Worm (Caenorhabditis elegans) whole organism, L1 larva: ENCODE results near the gene atf-4.
A peak's percentile ranks its signal among the peaks of the same experiment; 100 is the strongest.

ENCODE experiments used
- C04F5.9 ChIP-seq: sonication (generic microtip); optimal IDR thresholded peaks from 2 replicates; lab custom pipeline; 2016; ENCODE audit warnings: missing genetic modification characterization, missing compliant biosample characterization
- C34B4.2 ChIP-seq: sonication (generic microtip); optimal IDR thresholded peaks from 2 replicates; lab custom pipeline; 2017; ENCODE audit warnings: mild to moderate bottlenecking, missing genetic modification characterization, missing compliant biosample characterization
- F16B12.6 ChIP-seq: fragments of 150-350 bp; optimal IDR thresholded peaks from 2 replicates; lab custom pipeline; 2014; ENCODE audit warnings: missing biosample characterization, missing genetic modification characterization
- aha-1 ChIP-seq: fragments of 150-350 bp; optimal IDR thresholded peaks from 2 replicates; lab custom pipeline; 2014; ENCODE audit warnings: missing biosample characterization, missing genetic modification characterization
- ceh-8 ChIP-seq: fragments of 200-800 bp; sonication (Bioruptor generic); optimal IDR thresholded peaks from 2 replicates; lab custom pipeline; 2018; ENCODE audit warnings: mild to moderate bottlenecking, missing genetic modification characterization, moderate library complexity, missing compliant biosample characterization
- ceh-88 ChIP-seq: fragments of 200-800 bp; sonication (Bioruptor generic); IDR thresholded peaks from 2 replicates; pipeline ENCODE4 v1.3.6; 2022; ENCODE audit warnings: missing genetic modification characterization, missing compliant biosample characterization
- ceh-90 ChIP-seq: sonication (generic microtip); optimal IDR thresholded peaks from 2 replicates; lab custom pipeline; 2016; ENCODE audit warnings: missing genetic modification characterization, missing compliant biosample characterization
- dpl-1 ChIP-seq, 3 experiments: fragments of 150-350 bp in 2 of 3; sonication (generic microtip) in 1 of 3; optimal IDR thresholded peaks; 2 replicates each; lab custom pipeline; 2014 to 2017; ENCODE audit warnings: missing biosample characterization in 3 of 3, missing genetic modification characterization in 3 of 3, missing genetic modification reagents in 3 of 3
- efl-1 ChIP-seq, 4 experiments: fragments of 150-350 bp; optimal IDR thresholded peaks in 3 of 4; peaks in 1 of 4; 1 replicate in 1 of 4; 2 replicates in 3 of 4; lab custom pipeline; 2014; ENCODE audit warnings: missing biosample characterization in 2 of 4, missing genetic modification characterization in 2 of 4, missing genetic modification reagents in 2 of 4
- efl-3 ChIP-seq: fragments of 200-800 bp; sonication (Bioruptor generic); optimal IDR thresholded peaks from 2 replicates; lab custom pipeline; 2018; ENCODE audit warnings: mild to moderate bottlenecking, missing genetic modification characterization, missing compliant biosample characterization
- egl-13 ChIP-seq: sonication (generic microtip); optimal IDR thresholded peaks from 2 replicates; lab custom pipeline; 2016; ENCODE audit warnings: missing genotype, missing genetic modification reagents, missing genetic modification characterization, missing compliant biosample characterization
- egl-27 ChIP-seq, 2 experiments: fragments of 150-350 bp in 1 of 2; sonication (generic microtip); optimal IDR thresholded peaks; 3 replicates each; lab custom pipeline; 2017 to 2018; ENCODE audit warnings: missing biosample characterization in 2 of 2, missing genetic modification characterization in 2 of 2, missing genetic modification reagents in 2 of 2
- elt-2 ChIP-seq: sonication (generic microtip); optimal IDR thresholded peaks from 2 replicates; lab custom pipeline; 2016; ENCODE audit warnings: missing genetic modification characterization, mild to moderate bottlenecking, inconsistent platforms, missing compliant biosample characterization, missing genetic modification reagents
- ets-5 ChIP-seq: fragments of 200-800 bp; sonication (Bioruptor generic); IDR thresholded peaks from 2 replicates; pipeline ENCODE4 v1.3.6; 2022; ENCODE audit warnings: missing genetic modification characterization, missing compliant biosample characterization
- fkh-10 ChIP-seq: sonication (generic microtip); optimal IDR thresholded peaks from 2 replicates; lab custom pipeline; 2017; ENCODE audit warnings: missing biosample characterization, missing genetic modification reagents, missing genetic modification characterization
- fkh-4 ChIP-seq: sonication (generic microtip); optimal IDR thresholded peaks from 2 replicates; lab custom pipeline; 2016; ENCODE audit warnings: missing compliant biosample characterization, missing genetic modification characterization, borderline replicate concordance
- fkh-8 ChIP-seq: sonication (generic microtip); optimal IDR thresholded peaks from 2 replicates; lab custom pipeline; 2016; ENCODE audit warnings: mild to moderate bottlenecking, missing genetic modification characterization, missing compliant biosample characterization
- hlh-17 ChIP-seq: fragments of 200-800 bp; sonication (Bioruptor generic); optimal IDR thresholded peaks from 2 replicates; lab custom pipeline; 2018; ENCODE audit warnings: missing genetic modification characterization, mild to moderate bottlenecking, missing compliant biosample characterization, moderate library complexity, borderline replicate concordance
- hlh-4 ChIP-seq: sonication (generic microtip); optimal IDR thresholded peaks from 2 replicates; lab custom pipeline; 2016; ENCODE audit warnings: mild to moderate bottlenecking, missing genetic modification characterization, missing compliant biosample characterization
- irx-1 ChIP-seq: sonication (generic microtip); optimal IDR thresholded peaks from 2 replicates; lab custom pipeline; 2016; ENCODE audit warnings: missing genetic modification characterization, missing compliant biosample characterization
- lin-13 ChIP-seq: fragments of 150-350 bp; optimal IDR thresholded peaks from 2 replicates; lab custom pipeline; 2014; ENCODE audit warnings: missing biosample characterization, missing genetic modification reagents, missing genetic modification characterization
- lin-14 ChIP-seq: fragments of 200-800 bp; sonication (Bioruptor generic); optimal IDR thresholded peaks from 2 replicates; lab custom pipeline; 2018; ENCODE audit warnings: mild to moderate bottlenecking, missing genetic modification characterization, moderate library complexity, missing compliant biosample characterization
- lin-15B ChIP-seq: fragments of 150-350 bp; sonication (generic microtip); optimal IDR thresholded peaks from 3 replicates; lab custom pipeline; 2014; ENCODE audit warnings: missing biosample characterization, missing genetic modification characterization
- lin-35 ChIP-seq, 2 experiments: fragments of 150-350 bp; optimal IDR thresholded peaks; 2 replicates each; lab custom pipeline; 2014; ENCODE audit warnings: missing biosample characterization in 2 of 2, missing genetic modification characterization in 2 of 2, missing genetic modification reagents in 2 of 2
- lin-39 ChIP-seq: fragments of 150-350 bp; optimal IDR thresholded peaks from 2 replicates; lab custom pipeline; 2014; ENCODE audit warnings: missing biosample characterization, missing genetic modification reagents, missing genetic modification characterization
- lir-3 ChIP-seq: sonication (generic microtip); optimal IDR thresholded peaks from 2 replicates; lab custom pipeline; 2016; ENCODE audit warnings: mild to moderate bottlenecking, missing genetic modification characterization, moderate library complexity, missing compliant biosample characterization; ENCODE audit not compliant: poor library complexity
- lsy-2 ChIP-seq, 2 experiments: fragments of 150-350 bp; optimal IDR thresholded peaks; 2 replicates each; lab custom pipeline; 2014; ENCODE audit warnings: missing biosample characterization in 2 of 2, missing genetic modification characterization in 2 of 2
- mab-9 ChIP-seq: fragments of 200-800 bp; sonication (Bioruptor generic); IDR thresholded peaks from 2 replicates; pipeline ENCODE4 v1.3.6; 2022; ENCODE audit warnings: missing genetic modification reagents, missing genetic modification characterization, missing compliant biosample characterization
- mdl-1 ChIP-seq, 2 experiments: fragments of 150-350 bp; optimal IDR thresholded peaks; 2 replicates each; lab custom pipeline; 2014 to 2017; ENCODE audit warnings: missing biosample characterization in 2 of 2, missing genetic modification characterization in 2 of 2, inconsistent platforms in 1 of 2
- mef-2 ChIP-seq: fragments of 150-350 bp; optimal IDR thresholded peaks from 2 replicates; lab custom pipeline; 2014; ENCODE audit warnings: missing biosample characterization, missing genetic modification characterization
- mep-1 ChIP-seq: fragments of 150-350 bp; optimal IDR thresholded peaks from 2 replicates; lab custom pipeline; 2014; ENCODE audit warnings: missing biosample characterization, missing genetic modification characterization
- nhr-11 ChIP-seq: fragments of 150-350 bp; optimal IDR thresholded peaks from 2 replicates; lab custom pipeline; 2014; ENCODE audit warnings: missing biosample characterization, missing genetic modification characterization
- nhr-12 ChIP-seq: sonication (generic microtip); optimal IDR thresholded peaks from 2 replicates; lab custom pipeline; 2017; ENCODE audit warnings: missing biosample characterization, missing genetic modification characterization
- nhr-19 ChIP-seq: fragments of 200-800 bp; sonication (Bioruptor generic); conservative IDR thresholded peaks from 2 replicates; pipeline ENCODE4 v1.3.6; 2022; ENCODE audit warnings: missing genetic modification characterization, missing compliant biosample characterization
- nhr-237 ChIP-seq: fragments of 150-350 bp; optimal IDR thresholded peaks from 2 replicates; lab custom pipeline; 2014; ENCODE audit warnings: missing biosample characterization, missing genetic modification characterization
- nhr-28 ChIP-seq: fragments of 150-350 bp; optimal IDR thresholded peaks from 2 replicates; lab custom pipeline; 2014; ENCODE audit warnings: missing biosample characterization, missing genetic modification characterization
- nhr-47 ChIP-seq: sonication (generic microtip); optimal IDR thresholded peaks from 2 replicates; lab custom pipeline; 2016; ENCODE audit warnings: mild to moderate bottlenecking, missing genetic modification characterization, moderate library complexity, missing compliant biosample characterization
- nhr-71 ChIP-seq: sonication (generic microtip); optimal IDR thresholded peaks from 2 replicates; lab custom pipeline; 2016; ENCODE audit warnings: mild to moderate bottlenecking, missing genetic modification characterization, moderate library complexity, missing compliant biosample characterization
- nhr-76 ChIP-seq: sonication (generic microtip); optimal IDR thresholded peaks from 2 replicates; lab custom pipeline; 2017; ENCODE audit warnings: missing biosample characterization, missing genetic modification characterization
- nhr-84 ChIP-seq: sonication (generic microtip); optimal IDR thresholded peaks from 2 replicates; lab custom pipeline; 2017; ENCODE audit warnings: missing biosample characterization, missing genetic modification characterization
- nhr-85 ChIP-seq: sonication (generic microtip); peaks from one replicate; lab custom pipeline; 2016; ENCODE audit warnings: missing genetic modification characterization, inconsistent platforms, missing compliant biosample characterization
- rnt-1 ChIP-seq: sonication (generic microtip); optimal IDR thresholded peaks from 2 replicates; lab custom pipeline; 2016; ENCODE audit warnings: mild to moderate bottlenecking, missing genetic modification characterization, moderate library complexity, missing compliant biosample characterization
- skn-1 ChIP-seq: fragments of 150-350 bp; optimal IDR thresholded peaks from 2 replicates; lab custom pipeline; 2014; ENCODE audit warnings: missing biosample characterization, missing genetic modification characterization
- snpc-4 ChIP-seq: fragments of 150-350 bp; optimal IDR thresholded peaks from 2 replicates; lab custom pipeline; 2014; ENCODE audit warnings: missing biosample characterization, missing genetic modification characterization
- snu-23 ChIP-seq: sonication (generic microtip); optimal IDR thresholded peaks from 2 replicates; lab custom pipeline; 2016; ENCODE audit warnings: missing genetic modification characterization, missing compliant biosample characterization
- sptf-1 ChIP-seq: fragments of 150-350 bp; optimal IDR thresholded peaks from 2 replicates; lab custom pipeline; 2014; ENCODE audit warnings: missing biosample characterization, missing genetic modification characterization
- sup-37 ChIP-seq: fragments of 200-800 bp; sonication (Bioruptor generic); optimal IDR thresholded peaks from 2 replicates; lab custom pipeline; 2018; ENCODE audit warnings: mild to moderate bottlenecking, missing genetic modification characterization, missing compliant biosample characterization
- unc-30 ChIP-seq: sonication (generic microtip); optimal IDR thresholded peaks from 2 replicates; lab custom pipeline; 2017; ENCODE audit warnings: missing biosample characterization, missing genetic modification characterization
- unc-62 ChIP-seq: fragments of 150-350 bp; optimal IDR thresholded peaks from 2 replicates; lab custom pipeline; 2014; ENCODE audit warnings: missing biosample characterization, missing genetic modification reagents, missing genetic modification characterization
- unc-86 ChIP-seq: sonication (generic microtip); optimal IDR thresholded peaks from 2 replicates; lab custom pipeline; 2016; ENCODE audit warnings: missing genetic modification characterization, missing compliant biosample characterization
- unc-98 ChIP-seq: fragments of 200-800 bp; sonication (Bioruptor generic); IDR thresholded peaks from 2 replicates; pipeline ENCODE4 v1.3.6; 2022; ENCODE audit warnings: missing genetic modification characterization, missing compliant biosample characterization
- vab-15 ChIP-seq: sonication (generic microtip); optimal IDR thresholded peaks from 2 replicates; lab custom pipeline; 2017; ENCODE audit warnings: missing genotype, mild to moderate bottlenecking, missing genetic modification characterization, missing compliant biosample characterization
- xbp-1 ChIP-seq: sonication (generic microtip); optimal IDR thresholded peaks from 2 replicates; lab custom pipeline; 2016; ENCODE audit warnings: missing genetic modification characterization, missing compliant biosample characterization

Gene atf-4

DNA sequence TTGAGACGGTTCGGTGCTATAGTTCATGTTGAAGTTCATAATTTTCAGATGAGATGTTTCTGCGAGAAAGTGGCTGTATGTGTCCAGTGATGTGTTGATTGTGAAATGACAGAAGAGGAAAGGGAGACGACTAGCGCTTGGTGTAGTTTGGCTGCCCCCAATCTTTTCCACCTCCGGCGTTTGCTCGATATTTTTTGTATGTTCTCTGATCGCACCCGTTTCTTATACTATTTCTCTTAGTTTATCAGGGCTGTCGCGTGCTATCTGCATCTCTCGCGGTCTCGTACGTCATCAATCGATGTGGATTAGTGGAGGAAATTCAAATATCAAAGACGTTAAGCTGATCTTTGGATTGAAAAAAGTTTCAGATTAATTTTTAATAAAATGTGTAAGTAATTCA lies at the start of gene atf-4:
atf-4 (minus strand) TSS at position 93 of the 400 bp plus-strand sequence.
- TF ChIP-seq nhr-47 (tag; lab: Kevin White, UChicago) (peak; percentile 82), egl-27 (tag; optimal IDR thresholded peaks at IDR 0.05; lab: Kevin White, UChicago) (no peak), nhr-85 (tag; lab: Kevin White, UChicago) (peak; percentile 85), mef-2 (tag; lab: Kevin White, UChicago) (no peak), hlh-17 (GFP tag; lab: Kevin White, UChicago) (no peak), nhr-19 (GFP tag; lab: Robert Waterston, UW) (peak; percentile 91), rnt-1 (tag; lab: Kevin White, UChicago) (peak; percentile 74), F16B12.6 (tag; lab: Kevin White, UChicago) (no peak), mep-1 (peak; percentile 76), nhr-28 (tag; lab: Kevin White, UChicago) (no peak), lsy-2 (tag; optimal IDR thresholded peaks at IDR 0.05; lab: Kevin White, UChicago) (peak; percentile 53 to 75), mab-9 (0 out of 2 replicates have a peak, but pooled peaks have one; percentile 47), hlh-4 (tag; lab: Kevin White, UChicago) (no peak), snu-23 (GFP tag; lab: Kevin White, UChicago) (peak; percentile 86), skn-1 (tag; lab: Kevin White, UChicago) (no peak), lin-35 (GFP tag; optimal IDR thresholded peaks at IDR 0.05; lab: Kevin White, UChicago) (peak; percentile 70 to 82), sptf-1 (tag; lab: Kevin White, UChicago) (no peak), lin-13 (GFP tag; lab: Kevin White, UChicago) (peak; percentile 49), sup-37 (no peak), irx-1 (tag; lab: Kevin White, UChicago) (peak; percentile 28), elt-2 (tag; lab: Kevin White, UChicago) (peak; percentile 66), nhr-71 (tag; lab: Kevin White, UChicago) (peak; percentile 92), lin-39 (tag; lab: Kevin White, UChicago) (peak; percentile 33), unc-30 (no peak), vab-15 (no peak), efl-1 (optimal IDR thresholded peaks at IDR 0.05; lab: Kevin White, UChicago) (peak; percentile 52 to 70), efl-1 (GFP tag; optimal IDR thresholded peaks at IDR 0.05 in 1 of 2; lab: Kevin White, UChicago) (peak; percentile 75 to 97), fkh-8 (tag; lab: Kevin White, UChicago) (peak; percentile 80), nhr-84 (tag; lab: Kevin White, UChicago) (no peak), unc-62 (GFP tag; lab: Kevin White, UChicago) (no peak), dpl-1 (GFP tag; optimal IDR thresholded peaks at IDR 0.05; lab: Kevin White, UChicago) (peak; percentile 57 to 73 (median 70)), ets-5 (no peak), nhr-237 (tag; lab: Kevin White, UChicago) (peak; percentile 10), fkh-10 (GFP tag; lab: Kevin White, UChicago) (no peak), lin-14 (GFP tag; lab: Kevin White, UChicago) (peak; percentile 90), efl-3 (GFP tag; lab: Kevin White, UChicago) (no peak), xbp-1 (tag; lab: Kevin White, UChicago) (peak; percentile 62), unc-98 (GFP tag; lab: Robert Waterston, UW) (no peak), nhr-12 (tag; lab: Kevin White, UChicago) (no peak), lir-3 (tag; lab: Kevin White, UChicago) (no peak), ceh-90 (no peak), C04F5.9 (no peak), aha-1 (tag; lab: Kevin White, UChicago) (no peak), nhr-76 (tag; lab: Kevin White, UChicago) (no peak), unc-86 (tag; lab: Kevin White, UChicago) (peak; percentile 34), lin-15B (no peak), mdl-1 (tag; optimal IDR thresholded peaks at IDR 0.05; lab: Kevin White, UChicago) (peak in 1 of 2 experiments; percentile 87), snpc-4 (tag; lab: Kevin White, UChicago) (peak; percentile 19), egl-13 (tag; lab: Kevin White, UChicago) (peak; percentile 60), C34B4.2 (tag; lab: Kevin White, UChicago) (no peak), fkh-4 (no peak), ceh-88 (GFP tag; lab: Robert Waterston, UW) (no peak), ceh-8 (GFP tag; lab: Kevin White, UChicago) (no peak), nhr-11 (tag; lab: Kevin White, UChicago) (peak; percentile 70)
